Worm (Caenorhabditis elegans) whole organism, L3 larva: ENCODE results near the gene pbo-4.

Experiments used
- ceh-28 ChIP-seq: fragments of 150-350 bp; optimal IDR thresholded peaks from 2 replicates; lab custom pipeline; 2014; ENCODE audit warnings: missing biosample characterization, missing genetic modification reagents, missing genetic modification characterization
- ceh-82 ChIP-seq: fragments of 150-350 bp; optimal IDR thresholded peaks from 2 replicates; lab custom pipeline; 2014; ENCODE audit warnings: missing biosample characterization, missing genetic modification characterization
- egl-27 ChIP-seq: sonication (generic microtip); optimal IDR thresholded peaks from 4 replicates; lab custom pipeline; 2017; ENCODE audit warnings: missing biosample characterization, missing genetic modification reagents, missing genetic modification characterization
- hmg-11 ChIP-seq: sonication (generic microtip); optimal IDR thresholded peaks from 2 replicates; lab custom pipeline; 2016; ENCODE audit warnings: missing genetic modification characterization, missing compliant biosample characterization
- mdl-1 ChIP-seq: fragments of 150-350 bp; optimal IDR thresholded peaks from 2 replicates; lab custom pipeline; 2014; ENCODE audit warnings: missing biosample characterization, missing genetic modification characterization
- nhr-76 ChIP-seq: fragments of 150-350 bp; sonication (generic microtip); optimal IDR thresholded peaks from 5 replicates; lab custom pipeline; 2014; ENCODE audit warnings: missing biosample characterization, missing genetic modification characterization
- pha-4 ChIP-seq: fragments of 150-350 bp; optimal IDR thresholded peaks from 2 replicates; lab custom pipeline; 2014; ENCODE audit warnings: missing biosample characterization, missing genetic modification reagents, missing genetic modification characterization
- pqm-1 ChIP-seq: fragments of 150-350 bp; optimal IDR thresholded peaks from 2 replicates; lab custom pipeline; 2017; ENCODE audit warnings: missing biosample characterization, missing genetic modification characterization, inconsistent platforms
- tbx-2 ChIP-seq: sonication (generic microtip); optimal IDR thresholded peaks from 2 replicates; lab custom pipeline; 2016; ENCODE audit warnings: mild to moderate bottlenecking, missing genetic modification characterization, missing compliant biosample characterization

ce11 chrX:10965508-10965907 lies 11.6 kb downstream of the pbo-4 start:
- TF ChIP-seq pqm-1 (no peak), ceh-28 (tag; lab: Kevin White, UChicago) (no peak), tbx-2 (no peak), nhr-76 (tag; lab: Kevin White, UChicago) (no peak), ceh-82 (tag; lab: Kevin White, UChicago) (no peak), egl-27 (tag; lab: Kevin White, UChicago) (no peak), mdl-1 (tag; lab: Kevin White, UChicago) (no peak), hmg-11 (no peak), pha-4 (no peak)
